Fruit fly (Drosophila melanogaster): ENCODE measurements around the gene natalisin.
A peak's percentile ranks its signal among the peaks of the same experiment; 100 is the strongest.

natalisin gene

dm6 chr3R:14373828-14374217 lies 44.6 kb upstream of the natalisin start:
- TF ChIP-seq HLH106 (tag; optimal IDR thresholded peaks at IDR 0.05): peak; percentile 54
- TF ChIP-seq pan (optimal IDR thresholded peaks at IDR 0.05): no peak

- TF ChIP-seq Abd-B (GFP tag; optimal IDR thresholded peaks at IDR 0.05) (no peak), Sp1 (GFP tag; optimal IDR thresholded peaks at IDR 0.05) (no peak), sv (GFP tag; optimal IDR thresholded peaks at IDR 0.05) (no peak), Myc (optimal IDR thresholded peaks at IDR 0.05) (no peak), Hr83 (GFP tag; optimal IDR thresholded peaks at IDR 0.05; ENCODE audit: poor library complexity, severe bottlenecking) (no peak), usp (GFP tag; optimal IDR thresholded peaks at IDR 0.05) (no peak), dl (GFP tag; optimal IDR thresholded peaks at IDR 0.05; ENCODE audit: insufficient read depth in 1 of 2, partially characterized antibody in 2 of 2) (no peak), GATAd (GFP tag; optimal IDR thresholded peaks at IDR 0.05) (no peak), jim (GFP tag; optimal IDR thresholded peaks at IDR 0.05) (no peak), CG32264 (GFP tag; optimal IDR thresholded peaks at IDR 0.05) (no peak), dmrt93B (GFP tag; optimal IDR thresholded peaks at IDR 0.05) (no peak), Dfd (GFP tag; optimal IDR thresholded peaks at IDR 0.05) (no peak), Vsx2 (GFP tag; optimal IDR thresholded peaks at IDR 0.05; ENCODE audit: partially characterized antibody) (no peak), lola (GFP tag; optimal IDR thresholded peaks at IDR 0.05) (no peak), Jra (GFP tag; optimal IDR thresholded peaks at IDR 0.05) (no peak)
These were observed 36.8 kb upstream of the natalisin start, which contains the start of gene soti for dm6 chr3R:14381599-14381998. TSS of gene soti (minus strand) at chr3R:14381699.

DNA sequence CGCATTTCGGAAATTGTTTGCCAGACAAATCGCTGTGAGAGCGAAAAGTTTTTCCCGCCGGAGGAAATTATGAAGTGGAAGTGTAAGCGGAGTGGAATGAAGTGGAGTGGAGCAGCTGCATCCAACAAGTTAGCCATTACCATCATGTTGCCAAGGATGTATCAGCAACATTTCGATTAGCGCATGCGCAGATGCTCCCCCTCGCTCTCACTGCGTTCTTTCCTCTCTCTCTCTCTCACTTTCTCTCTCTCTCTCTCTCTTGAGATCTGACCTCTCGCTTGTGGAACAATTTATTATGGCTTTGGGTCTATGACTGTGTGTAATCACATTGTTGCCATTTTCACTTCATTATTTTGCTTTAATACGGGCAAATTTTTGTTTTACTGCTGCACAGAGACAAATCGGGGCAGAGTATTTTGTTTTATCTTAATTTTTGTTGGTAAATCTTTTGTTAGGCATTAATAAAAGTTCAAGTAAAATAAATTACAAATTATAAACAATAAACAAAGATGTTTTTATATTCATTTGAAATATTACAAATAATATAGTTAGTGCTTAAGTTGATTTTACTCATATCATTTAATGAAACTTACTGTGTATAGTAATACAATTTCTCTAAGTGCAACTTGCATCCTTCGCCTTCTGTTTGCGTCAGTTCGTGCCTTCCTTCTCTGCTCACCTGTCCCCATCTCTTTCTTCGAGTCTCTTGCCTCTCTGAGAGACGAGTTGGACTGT lies 35.9 kb upstream of the natalisin start:
- peak; percentile 60 for TF ChIP-seq h (GFP tag; optimal IDR thresholded peaks at IDR 0.05)
- TF ChIP-seq Hr78 (GFP tag; optimal IDR thresholded peaks at IDR 0.05): no peak
- no peak for TF ChIP-seq CG32264 (GFP tag; optimal IDR thresholded peaks at IDR 0.05)
- peak; percentile 48 for TF ChIP-seq ey (GFP tag; optimal IDR thresholded peaks at IDR 0.05)
- peak; percentile 18 for TF ChIP-seq br (GFP tag; optimal IDR thresholded peaks at IDR 0.05)
- TF ChIP-seq Vsx2 (GFP tag; optimal IDR thresholded peaks at IDR 0.05; ENCODE audit: partially characterized antibody): peak; percentile 25
- peak; percentile 80 for TF ChIP-seq HLH106 (tag; optimal IDR thresholded peaks at IDR 0.05)
- TF ChIP-seq tai (GFP tag; optimal IDR thresholded peaks at IDR 0.05): no peak
- no peak for TF ChIP-seq CrebA (GFP tag; optimal IDR thresholded peaks at IDR 0.05; ENCODE audit: borderline replicate concordance)
- TF ChIP-seq usp (GFP tag; optimal IDR thresholded peaks at IDR 0.05): no peak
- peak; percentile 81 for TF ChIP-seq psq (GFP tag; optimal IDR thresholded peaks at IDR 0.05)
- TF ChIP-seq Dif (GFP tag; optimal IDR thresholded peaks at IDR 0.05; ENCODE audit: partially characterized antibody): peak; percentile 75
- peak in 1 of 2 experiments; percentile 52 for TF ChIP-seq dl (GFP tag; optimal IDR thresholded peaks at IDR 0.05; ENCODE audit: insufficient read depth in 1 of 2, partially characterized antibody in 2 of 2)
- TF ChIP-seq OdsH (GFP tag; optimal IDR thresholded peaks at IDR 0.05): peak; percentile 82
- peak; percentile 28 for TF ChIP-seq sage (GFP tag; optimal IDR thresholded peaks at IDR 0.05)
- peak; percentile 29 for TF ChIP-seq Dfd (GFP tag; optimal IDR thresholded peaks at IDR 0.05)
- TF ChIP-seq sv (GFP tag; optimal IDR thresholded peaks at IDR 0.05): peak; percentile 46
- no peak for TF ChIP-seq Myc (optimal IDR thresholded peaks at IDR 0.05)
- TF ChIP-seq Rel (GFP tag; optimal IDR thresholded peaks at IDR 0.05): no peak
- TF ChIP-seq Rel (tag; optimal IDR thresholded peaks at IDR 0.05): peak; percentile 8
- no peak for TF ChIP-seq lola (GFP tag; optimal IDR thresholded peaks at IDR 0.05)
- no peak for TF ChIP-seq pan (optimal IDR thresholded peaks at IDR 0.05)
- no peak for TF ChIP-seq Abd-B (GFP tag; optimal IDR thresholded peaks at IDR 0.05)
- no peak for TF ChIP-seq GATAd (GFP tag; optimal IDR thresholded peaks at IDR 0.05)
- no peak for TF ChIP-seq jim (GFP tag; optimal IDR thresholded peaks at IDR 0.05)
- peak; percentile 54 for TF ChIP-seq CG9705 (GFP tag; optimal IDR thresholded peaks at IDR 0.05)
- no peak for TF ChIP-seq N (GFP tag; optimal IDR thresholded peaks at IDR 0.05)
- TF ChIP-seq woc (GFP tag; optimal IDR thresholded peaks at IDR 0.05): peak; percentile 16
- no peak for TF ChIP-seq dsf (GFP tag; optimal IDR thresholded peaks at IDR 0.05; ENCODE audit: borderline replicate concordance)
- peak; percentile 59 for TF ChIP-seq dmrt93B (GFP tag; optimal IDR thresholded peaks at IDR 0.05)
- no peak for TF ChIP-seq Hr83 (GFP tag; optimal IDR thresholded peaks at IDR 0.05; ENCODE audit: poor library complexity, severe bottlenecking)
- peak; percentile 80 for TF ChIP-seq fru (GFP tag; optimal IDR thresholded peaks at IDR 0.05)
- no peak for TF ChIP-seq Mio (GFP tag; optimal IDR thresholded peaks at IDR 0.05)
- TF ChIP-seq Hnf4 (GFP tag; optimal IDR thresholded peaks at IDR 0.05): peak; percentile 32
- TF ChIP-seq brk (GFP tag; optimal IDR thresholded peaks at IDR 0.05): peak; percentile 56
- TF ChIP-seq rgr (GFP tag; optimal IDR thresholded peaks at IDR 0.05): peak; percentile 73
- peak in 1 of 2 experiments; percentile 85 for TF ChIP-seq foxo (GFP tag; optimal IDR thresholded peaks at IDR 0.05)
- TF ChIP-seq Jra (GFP tag; optimal IDR thresholded peaks at IDR 0.05): no peak
- peak; percentile 84 for TF ChIP-seq Sp1 (GFP tag; optimal IDR thresholded peaks at IDR 0.05)
